Worm (Caenorhabditis elegans): ENCODE results near the gene nep-25.
"Not testable (repeated sequence)": the region's sequence is repeated elsewhere in the genome, so short reads cannot be mapped to it uniquely, and the experiment has no call there.

Gene nep-25

DNA sequence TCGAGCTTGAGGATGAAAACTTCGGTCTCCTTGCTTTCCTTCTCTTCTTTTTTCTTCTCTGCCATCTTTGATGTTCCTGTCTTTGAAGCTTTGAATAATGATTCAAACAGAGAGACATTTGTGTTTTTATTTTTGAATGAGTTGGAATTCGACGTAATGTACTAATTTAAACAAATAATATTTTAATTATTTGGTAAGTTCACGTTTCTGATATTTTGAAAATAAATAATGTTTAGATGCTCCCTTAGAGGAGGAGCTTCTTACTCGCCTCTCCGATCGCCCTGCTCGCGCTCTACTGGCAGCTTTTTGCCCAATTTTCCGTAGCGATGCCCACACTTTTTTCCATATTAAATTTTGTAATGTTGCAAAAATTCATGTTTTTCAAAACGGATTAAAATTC lies 41.0 kb upstream of the nep-25 start, which contains the start of the genes K05F1.9 and K05F1.1:
Gene K05F1.9 (minus strand): TSS at position 101 of the 400 bp plus-strand sequence.
Gene K05F1.1 (plus strand): TSS at position 308 of the 400 bp plus-strand sequence.
- no peak for TF ChIP-seq M03D4.4 (tag; optimal IDR thresholded peaks at IDR 0.05)
- TF ChIP-seq ces-1 (GFP tag; optimal IDR thresholded peaks at IDR 0.05), result no peak
- no peak for TF ChIP-seq cnd-1 (tag; optimal IDR thresholded peaks at IDR 0.05)
- no peak for TF ChIP-seq lin-13 (tag; optimal IDR thresholded peaks at IDR 0.05)
- TF ChIP-seq drap-1 (GFP tag; optimal IDR thresholded peaks at IDR 0.05), result no peak
- TF ChIP-seq nhr-237 (tag; optimal IDR thresholded peaks at IDR 0.05), result no peak
- TF ChIP-seq nhr-76 (tag; optimal IDR thresholded peaks at IDR 0.05), result no peak
- no peak for TF ChIP-seq ceh-83 (GFP tag; optimal IDR thresholded peaks at IDR 0.05)
- no peak for TF ChIP-seq unc-120 (tag; optimal IDR thresholded peaks at IDR 0.05; ENCODE audit: poor library complexity, severe bottlenecking)
- no peak for TF ChIP-seq bed-3 (GFP tag; optimal IDR thresholded peaks at IDR 0.05)

DNA sequence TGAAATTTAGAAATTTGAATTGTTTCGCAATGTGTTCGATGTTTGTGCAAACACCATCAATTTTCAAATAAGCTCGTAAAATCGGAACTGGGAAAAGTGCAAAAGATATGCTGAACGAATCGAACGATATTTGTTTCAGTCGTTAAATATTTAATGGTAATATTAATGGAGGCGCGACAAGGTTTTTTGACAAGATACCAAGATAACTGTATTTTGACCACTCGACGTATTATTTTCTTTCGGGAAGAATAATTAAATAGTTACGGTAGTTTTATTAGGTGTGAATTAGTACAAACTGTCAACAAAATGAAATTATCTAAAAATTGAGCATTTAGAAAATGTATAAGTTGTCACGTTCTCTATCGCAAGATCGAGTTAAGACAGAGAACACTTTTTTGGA lies 37.8 kb upstream of the nep-25 start:
- TF ChIP-seq elt-3 (tag; optimal IDR thresholded peaks at IDR 0.05), result no peak
- no peak for TF ChIP-seq nhr-237 (tag; optimal IDR thresholded peaks at IDR 0.05)
- TF ChIP-seq lsy-2 (tag; optimal IDR thresholded peaks at IDR 0.05), result no peak
- no peak for TF ChIP-seq unc-62 (GFP tag; optimal IDR thresholded peaks at IDR 0.05)
- TF ChIP-seq snpc-4 (tag; optimal IDR thresholded peaks at IDR 0.05), result no peak
- no peak for TF ChIP-seq ham-2 (GFP tag; optimal IDR thresholded peaks at IDR 0.05)
- peak; percentile 63 for TF ChIP-seq zip-8 (tag; optimal IDR thresholded peaks at IDR 0.05)
- TF ChIP-seq blmp-1 (tag; optimal IDR thresholded peaks at IDR 0.05), result no peak

DNA sequence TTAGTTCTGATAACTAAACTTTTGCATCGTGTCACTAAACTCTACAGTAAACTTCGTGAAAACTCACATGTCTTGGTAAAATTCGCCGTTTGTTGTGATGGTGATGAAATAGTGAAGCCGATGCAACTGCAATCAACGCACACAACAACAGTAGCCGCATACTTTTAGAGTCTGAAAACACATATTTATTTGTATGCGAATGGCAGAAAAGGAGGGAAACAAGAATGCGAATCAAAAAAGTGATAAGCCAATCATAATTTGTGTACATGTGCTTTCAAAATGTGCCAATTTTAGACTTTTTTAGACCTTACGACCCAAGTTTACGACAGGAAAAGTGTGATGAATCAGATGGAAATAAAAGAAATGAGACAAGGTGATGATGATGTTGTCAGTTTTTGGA lies 36.7 kb upstream of the nep-25 start, which contains the start of gene K05F1.10:
Gene K05F1.10 (minus strand): TSS at position 171 of the 400 bp plus-strand sequence.
- no peak for TF ChIP-seq ceh-43 (GFP tag; optimal IDR thresholded peaks at IDR 0.05)
- no peak for TF ChIP-seq zip-8 (tag; optimal IDR thresholded peaks at IDR 0.05)
- no peak for TF ChIP-seq ces-1 (GFP tag; optimal IDR thresholded peaks at IDR 0.05)
- no peak for TF ChIP-seq unc-39 (tag; optimal IDR thresholded peaks at IDR 0.05)
- no peak for TF ChIP-seq tbx-8 (GFP tag; optimal IDR thresholded peaks at IDR 0.05)
- TF ChIP-seq mls-2 (tag; optimal IDR thresholded peaks at IDR 0.05), result no peak
- no peak for TF ChIP-seq ztf-11 (tag; optimal IDR thresholded peaks at IDR 0.05)
- no peak for TF ChIP-seq nhr-76 (tag; optimal IDR thresholded peaks at IDR 0.05)
- no peak for TF ChIP-seq lsy-2 (tag; optimal IDR thresholded peaks at IDR 0.05)
- no peak for TF ChIP-seq bed-3 (GFP tag; optimal IDR thresholded peaks at IDR 0.05)
- TF ChIP-seq pha-4 (tag; optimal IDR thresholded peaks at IDR 0.05), result no peak
- no peak for TF ChIP-seq nhr-2 (tag; optimal IDR thresholded peaks at IDR 0.05)

DNA sequence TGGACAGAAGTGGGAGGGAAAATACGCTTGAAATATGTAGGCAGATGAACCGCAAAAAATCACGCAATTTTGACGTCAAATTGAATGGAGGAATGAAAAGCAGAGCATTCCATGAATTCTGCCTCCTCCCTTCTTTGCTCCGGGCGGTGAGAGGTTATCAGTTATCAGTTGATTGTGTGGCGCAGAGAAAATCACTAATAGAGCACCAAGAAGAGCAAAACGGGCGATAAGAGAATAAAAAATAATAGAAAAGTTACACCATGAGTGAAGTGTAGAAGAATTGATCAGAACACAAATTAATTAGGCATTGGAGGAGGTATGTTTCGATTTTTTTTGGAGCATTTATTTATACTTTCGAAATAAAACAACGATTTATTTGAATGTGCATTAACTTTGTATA lies 35.5 kb upstream of the nep-25 start:
- TF ChIP-seq lsy-2 (tag; optimal IDR thresholded peaks at IDR 0.05) (no peak), nhr-237 (tag; optimal IDR thresholded peaks at IDR 0.05) (no peak), ham-2 (GFP tag; optimal IDR thresholded peaks at IDR 0.05) (no peak)

DNA sequence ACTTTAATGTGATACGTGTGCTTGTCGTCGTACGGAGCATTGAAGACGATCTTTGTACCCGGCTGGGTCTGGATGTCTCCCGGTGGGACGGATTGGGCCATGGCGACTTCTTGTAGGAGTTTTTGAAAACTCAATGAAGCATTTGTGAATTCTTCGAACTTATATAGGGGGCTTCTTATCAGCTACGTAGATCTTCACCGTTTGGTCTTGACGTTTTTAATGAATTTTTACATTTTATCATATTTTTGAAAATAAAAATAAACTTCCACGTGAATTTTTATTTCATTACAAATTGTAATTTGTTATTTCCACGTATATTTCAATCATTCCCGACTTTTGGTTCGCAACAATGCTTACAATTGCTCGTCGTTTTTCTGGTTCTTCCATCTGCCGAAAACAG lies 31.8 kb upstream of the nep-25 start, which contains the start of the genes msp-64 and ZK1248.5:
Gene msp-64 (minus strand): TSS at position 101 of the 400 bp plus-strand sequence.
Gene ZK1248.5 (plus strand): TSS at position 285 of the 400 bp plus-strand sequence.
- TF ChIP-seq nhr-2 (tag; optimal IDR thresholded peaks at IDR 0.05), result no peak
- no peak for TF ChIP-seq mep-1 (tag; optimal IDR thresholded peaks at IDR 0.05)
- TF ChIP-seq lin-32 (GFP tag; optimal IDR thresholded peaks at IDR 0.05), result no peak
- TF ChIP-seq nhr-237 (tag; optimal IDR thresholded peaks at IDR 0.05), result no peak
- TF ChIP-seq unc-120 (tag; optimal IDR thresholded peaks at IDR 0.05; ENCODE audit: poor library complexity, severe bottlenecking), result no peak
- TF ChIP-seq cnd-1 (tag; optimal IDR thresholded peaks at IDR 0.05), result no peak
- no peak for TF ChIP-seq M03D4.4 (tag; optimal IDR thresholded peaks at IDR 0.05)
- TF ChIP-seq mab-5 (tag; optimal IDR thresholded peaks at IDR 0.05), result no peak
- TF ChIP-seq sptf-1 (tag; optimal IDR thresholded peaks at IDR 0.05), result no peak
- no peak for TF ChIP-seq nhr-28 (tag; optimal IDR thresholded peaks at IDR 0.05)
- TF ChIP-seq unc-62 (GFP tag; optimal IDR thresholded peaks at IDR 0.05), result no peak

DNA sequence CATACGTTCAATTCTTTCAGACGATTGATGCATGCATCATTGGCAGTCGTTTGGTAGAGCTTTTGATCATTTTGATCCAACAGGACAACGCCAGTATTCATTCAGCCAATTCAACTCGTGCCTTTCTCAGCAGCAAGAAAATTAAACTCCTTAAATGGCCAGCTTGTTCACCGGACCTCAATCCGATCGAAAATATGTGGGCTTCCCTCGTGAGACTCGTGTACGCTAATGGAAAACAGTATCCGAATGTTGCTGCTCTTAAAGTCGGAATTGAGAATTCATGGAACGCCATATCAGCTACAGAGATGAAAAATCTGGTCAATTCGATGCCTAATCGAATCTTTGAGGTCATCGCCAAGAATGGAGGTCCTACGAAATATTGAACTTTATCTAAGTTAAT lies 26.7 kb upstream of the nep-25 start, which contains the start of gene wago-5:
Gene wago-5 (minus strand): TSS at position 101 of the 400 bp plus-strand sequence.
- not testable (repeated sequence) for TF ChIP-seq ceh-39 (tag; optimal IDR thresholded peaks at IDR 0.05); ceh-43 (GFP tag; optimal IDR thresholded peaks at IDR 0.05); sem-2 (GFP tag; optimal IDR thresholded peaks at IDR 0.05)
